Worm (Caenorhabditis elegans) whole organism, L3 larva: ENCODE measurements around the gene T03E6.8.

Source experiments
- ceh-28 ChIP-seq: fragments of 150-350 bp; optimal IDR thresholded peaks from 2 replicates; lab custom pipeline; 2014; ENCODE audit warnings: missing biosample characterization, missing genetic modification reagents, missing genetic modification characterization
- egl-5 ChIP-seq: fragments of 150-350 bp; optimal IDR thresholded peaks from 2 replicates; lab custom pipeline; 2017; ENCODE audit warnings: missing biosample characterization, missing genetic modification reagents, missing genetic modification characterization, inconsistent platforms
- elt-3 ChIP-seq, 3 experiments: fragments of 150-350 bp in 1 of 3; sonication (generic microtip) in 2 of 3; optimal IDR thresholded peaks; 2 replicates in 2 of 3; 4 replicates in 1 of 3; lab custom pipeline; 2014 to 2017; ENCODE audit warnings: missing biosample characterization in 3 of 3, missing genetic modification characterization in 3 of 3
- fkh-10 ChIP-seq: sonication (generic microtip); optimal IDR thresholded peaks from 2 replicates; lab custom pipeline; 2017; ENCODE audit warnings: missing biosample characterization, missing genetic modification reagents, missing genetic modification characterization
- fos-1 ChIP-seq: fragments of 150-350 bp; optimal IDR thresholded peaks from 2 replicates; lab custom pipeline; 2014; ENCODE audit warnings: missing biosample characterization, missing genetic modification characterization
- nhr-23 ChIP-seq: fragments of 150-350 bp; optimal IDR thresholded peaks from 2 replicates; lab custom pipeline; 2014; ENCODE audit warnings: missing biosample characterization, missing genetic modification reagents, missing genetic modification characterization
- pha-4 ChIP-seq: fragments of 150-350 bp; optimal IDR thresholded peaks from 2 replicates; lab custom pipeline; 2014; ENCODE audit warnings: missing biosample characterization, missing genetic modification reagents, missing genetic modification characterization
- skn-1 ChIP-seq: fragments of 150-350 bp; optimal IDR thresholded peaks from 2 replicates; lab custom pipeline; 2014; ENCODE audit warnings: missing biosample characterization, missing genetic modification characterization
- unc-39 ChIP-seq: sonication (generic microtip); optimal IDR thresholded peaks from 4 replicates; lab custom pipeline; 2017; ENCODE audit warnings: missing biosample characterization, missing genetic modification characterization
- ztf-11 ChIP-seq: fragments of 150-350 bp; optimal IDR thresholded peaks from 2 replicates; lab custom pipeline; 2014; ENCODE audit warnings: missing biosample characterization, missing genetic modification characterization

DNA sequence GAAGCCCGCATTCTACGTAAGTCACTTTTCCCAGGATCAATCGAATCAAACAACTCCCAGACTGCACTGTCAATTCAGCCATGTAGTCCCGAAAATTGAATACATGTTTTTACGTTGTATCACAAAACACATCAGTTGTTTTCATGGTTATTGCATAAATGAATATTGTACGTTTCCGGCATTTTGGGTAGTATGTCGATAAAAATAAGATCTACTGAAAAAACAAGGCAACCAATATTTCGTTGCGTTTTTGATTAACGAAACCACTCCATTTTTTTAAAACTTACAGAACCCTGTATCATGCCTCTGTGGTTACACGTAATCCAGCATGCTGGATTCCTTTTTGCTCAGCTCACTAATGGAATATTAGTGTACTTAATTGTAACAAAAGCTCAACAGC is 29.8 kb downstream of the T03E6.8 start, which contains the start of gene str-149:
- TF ChIP-seq nhr-23 (tag; lab: Kevin White, UChicago) (no peak), fos-1 (no peak), skn-1 (tag; lab: Kevin White, UChicago) (no peak), elt-3 (tag; optimal IDR thresholded peaks at IDR 0.05; lab: Kevin White, UChicago) (no peak), ztf-11 (tag; lab: Kevin White, UChicago) (no peak), unc-39 (no peak), egl-5 (tag; lab: Kevin White, UChicago) (no peak), pha-4 (no peak), ceh-28 (tag; lab: Kevin White, UChicago) (no peak), fkh-10 (GFP tag; lab: Kevin White, UChicago) (no peak)
